Fruit fly (Drosophila melanogaster): ENCODE measurements around the gene CG13996.
A peak's percentile ranks its signal among the peaks of the same experiment; 100 is the strongest.

Gene CG13996

dm6 chr2L:5986940-5987339, 33.7 kb upstream of the CG13996 start:
- TF ChIP-seq kay (GFP tag; ENCODE audit: borderline replicate concordance) (no peak), CG7101 (tag; optimal IDR thresholded peaks at IDR 0.05) (no peak), CG1620 (GFP tag; optimal IDR thresholded peaks at IDR 0.05) (no peak), cnc (optimal IDR thresholded peaks at IDR 0.05) (no peak), Clk (GFP tag; optimal IDR thresholded peaks at IDR 0.05) (no peak), toe (GFP tag; optimal IDR thresholded peaks at IDR 0.05) (no peak), CG12768 (GFP tag; optimal IDR thresholded peaks at IDR 0.05) (peak; percentile 18), CG7045 (GFP tag; optimal IDR thresholded peaks at IDR 0.05) (no peak), pad (GFP tag; optimal IDR thresholded peaks at IDR 0.05) (no peak), Hr96 (GFP tag; optimal IDR thresholded peaks at IDR 0.05) (no peak), CG14711 (tag; optimal IDR thresholded peaks at IDR 0.05) (no peak), CG11617 (GFP tag; optimal IDR thresholded peaks at IDR 0.05) (no peak), tj (GFP tag; optimal IDR thresholded peaks at IDR 0.05) (no peak), Crg-1 (GFP tag; optimal IDR thresholded peaks at IDR 0.05) (no peak), CG5204 (GFP tag; optimal IDR thresholded peaks at IDR 0.05) (no peak), CG33017 (tag; optimal IDR thresholded peaks at IDR 0.05) (no peak), bab1 (GFP tag; optimal IDR thresholded peaks at IDR 0.05) (peak; percentile 25), ovo (GFP tag; optimal IDR thresholded peaks at IDR 0.05) (no peak), Mnt (GFP tag; optimal IDR thresholded peaks at IDR 0.05) (no peak), cic (GFP tag; optimal IDR thresholded peaks at IDR 0.05) (peak; percentile 86)

dm6 chr2L:5988115-5989092, 32.2 kb upstream of the CG13996 start:
- TF ChIP-seq cic (GFP tag; optimal IDR thresholded peaks at IDR 0.05): no peak
- TF ChIP-seq cnc (optimal IDR thresholded peaks at IDR 0.05): no peak
- no peak for TF ChIP-seq CG7045 (GFP tag; optimal IDR thresholded peaks at IDR 0.05)
- TF ChIP-seq CG5204 (GFP tag; optimal IDR thresholded peaks at IDR 0.05): no peak
- TF ChIP-seq Clk (GFP tag; optimal IDR thresholded peaks at IDR 0.05): no peak
- TF ChIP-seq Crg-1 (GFP tag; optimal IDR thresholded peaks at IDR 0.05): no peak
- no peak for TF ChIP-seq CG33017 (tag; optimal IDR thresholded peaks at IDR 0.05)
- no peak for TF ChIP-seq bab1 (GFP tag; optimal IDR thresholded peaks at IDR 0.05)
- TF ChIP-seq toe (GFP tag; optimal IDR thresholded peaks at IDR 0.05): no peak

- TF ChIP-seq cic (GFP tag; optimal IDR thresholded peaks at IDR 0.05) (peak; percentile 35), Hr96 (GFP tag; optimal IDR thresholded peaks at IDR 0.05) (no peak)
Observed at dm6 chr2L:5990447-5990846, 30.2 kb upstream of the CG13996 start.

- TF ChIP-seq CG1620 (GFP tag; optimal IDR thresholded peaks at IDR 0.05) (no peak), cnc (optimal IDR thresholded peaks at IDR 0.05) (no peak), bab1 (GFP tag; optimal IDR thresholded peaks at IDR 0.05) (no peak), Mnt (GFP tag; optimal IDR thresholded peaks at IDR 0.05) (no peak), CG12768 (GFP tag; optimal IDR thresholded peaks at IDR 0.05) (no peak), Hr96 (GFP tag; optimal IDR thresholded peaks at IDR 0.05) (no peak), pad (GFP tag; optimal IDR thresholded peaks at IDR 0.05) (no peak)
Observed at dm6 chr2L:5997609-5998229, 22.9 kb upstream of the CG13996 start.

- TF ChIP-seq toe (GFP tag; optimal IDR thresholded peaks at IDR 0.05) (no peak), CG12768 (GFP tag; optimal IDR thresholded peaks at IDR 0.05) (no peak), kay (GFP tag; ENCODE audit: borderline replicate concordance) (no peak), CG1620 (GFP tag; optimal IDR thresholded peaks at IDR 0.05) (no peak), CG7101 (tag; optimal IDR thresholded peaks at IDR 0.05) (no peak), Clk (GFP tag; optimal IDR thresholded peaks at IDR 0.05) (no peak), Mnt (GFP tag; optimal IDR thresholded peaks at IDR 0.05) (no peak), ovo (GFP tag; optimal IDR thresholded peaks at IDR 0.05) (no peak), Hr96 (GFP tag; optimal IDR thresholded peaks at IDR 0.05) (no peak), cnc (optimal IDR thresholded peaks at IDR 0.05) (no peak)
Observed at dm6 chr2L:5998383-5998782, 22.3 kb upstream of the CG13996 start.

- TF ChIP-seq CG1620 (GFP tag; optimal IDR thresholded peaks at IDR 0.05): peak; percentile 28
- TF ChIP-seq bab1 (GFP tag; optimal IDR thresholded peaks at IDR 0.05): peak; percentile 38
- TF ChIP-seq CG14711 (tag; optimal IDR thresholded peaks at IDR 0.05): peak; percentile 32
- TF ChIP-seq pad (GFP tag; optimal IDR thresholded peaks at IDR 0.05): peak; percentile 40
- no peak for TF ChIP-seq Hr96 (GFP tag; optimal IDR thresholded peaks at IDR 0.05)
- TF ChIP-seq ovo (GFP tag; optimal IDR thresholded peaks at IDR 0.05): no peak
- TF ChIP-seq toe (GFP tag; optimal IDR thresholded peaks at IDR 0.05): no peak
- peak; percentile 8 for TF ChIP-seq Clk (GFP tag; optimal IDR thresholded peaks at IDR 0.05)
- TF ChIP-seq CG5204 (GFP tag; optimal IDR thresholded peaks at IDR 0.05): no peak
- TF ChIP-seq cnc (optimal IDR thresholded peaks at IDR 0.05): no peak
- no peak for TF ChIP-seq CG7045 (GFP tag; optimal IDR thresholded peaks at IDR 0.05)
- peak; percentile 72 for TF ChIP-seq Crg-1 (GFP tag; optimal IDR thresholded peaks at IDR 0.05)
- peak; percentile 66 for TF ChIP-seq CG7101 (tag; optimal IDR thresholded peaks at IDR 0.05)
- TF ChIP-seq CG12768 (GFP tag; optimal IDR thresholded peaks at IDR 0.05): peak; percentile 24
- peak; percentile 39 for TF ChIP-seq CG33017 (tag; optimal IDR thresholded peaks at IDR 0.05)
- peak; percentile 32 for TF ChIP-seq cic (GFP tag; optimal IDR thresholded peaks at IDR 0.05)
- peak; percentile 10 for TF ChIP-seq tj (GFP tag; optimal IDR thresholded peaks at IDR 0.05)
- no peak for TF ChIP-seq CG11617 (GFP tag; optimal IDR thresholded peaks at IDR 0.05)
- TF ChIP-seq kay (GFP tag; ENCODE audit: borderline replicate concordance): no peak
- peak; percentile 76 for TF ChIP-seq Mnt (GFP tag; optimal IDR thresholded peaks at IDR 0.05)
Observed at dm6 chr2L:5999247-5999646, 21.4 kb upstream of the CG13996 start, which contains the start of gene Kdm5. Kdm5 (minus strand) TSS chr2L:5999501.
